Worm (Caenorhabditis elegans): ENCODE results near the gene F53F8.4.

- no peak for TF ChIP-seq egl-27 (tag; optimal IDR thresholded peaks at IDR 0.05)
- TF ChIP-seq ztf-11 (tag; optimal IDR thresholded peaks at IDR 0.05): no peak
Observed at ce11 chrV:20712994-20713326, 21.5 kb upstream of the F53F8.4 start.
